Worm (Caenorhabditis elegans): Measurements from ENCODE around the gene B0303.4.

B0303.4 gene

ce11 chrIII:8689655-8690054 lies at the start of gene B0303.4:
Gene B0303.4 (plus strand): TSS chrIII:8689850.
- TF ChIP-seq ces-1 (GFP tag; optimal IDR thresholded peaks at IDR 0.05) (peak; percentile 72), snpc-4 (tag; optimal IDR thresholded peaks at IDR 0.05) (no peak), drap-1 (GFP tag; optimal IDR thresholded peaks at IDR 0.05) (no peak), unc-120 (tag; optimal IDR thresholded peaks at IDR 0.05; ENCODE audit: poor library complexity, severe bottlenecking) (no peak), lsy-2 (tag; optimal IDR thresholded peaks at IDR 0.05) (peak; percentile 54), nhr-2 (tag; optimal IDR thresholded peaks at IDR 0.05) (no peak), mls-2 (tag; optimal IDR thresholded peaks at IDR 0.05) (no peak), bed-3 (GFP tag; optimal IDR thresholded peaks at IDR 0.05) (no peak), mep-1 (tag; optimal IDR thresholded peaks at IDR 0.05) (peak; percentile 59), nhr-237 (tag; optimal IDR thresholded peaks at IDR 0.05) (no peak)

- no peak for TF ChIP-seq mab-5 (tag; optimal IDR thresholded peaks at IDR 0.05)
- no peak for TF ChIP-seq hlh-1 (tag; optimal IDR thresholded peaks at IDR 0.05)
- no peak for TF ChIP-seq elt-3 (tag; optimal IDR thresholded peaks at IDR 0.05)
- TF ChIP-seq flh-1 (GFP tag; optimal IDR thresholded peaks at IDR 0.05) = no peak
- TF ChIP-seq unc-120 (tag; optimal IDR thresholded peaks at IDR 0.05; ENCODE audit: poor library complexity, severe bottlenecking) = no peak
- no peak for TF ChIP-seq mls-2 (tag; optimal IDR thresholded peaks at IDR 0.05)
- no peak for TF ChIP-seq snpc-4 (tag; optimal IDR thresholded peaks at IDR 0.05)
- no peak for TF ChIP-seq M03D4.4 (tag; optimal IDR thresholded peaks at IDR 0.05)
- TF ChIP-seq nhr-12 (tag; optimal IDR thresholded peaks at IDR 0.05) = no peak
- no peak for TF ChIP-seq pha-4 (tag; optimal IDR thresholded peaks at IDR 0.05)
- no peak for TF ChIP-seq ces-1 (GFP tag; optimal IDR thresholded peaks at IDR 0.05)
- no peak for TF ChIP-seq mep-1 (tag; optimal IDR thresholded peaks at IDR 0.05)
- TF ChIP-seq unc-62 (GFP tag; optimal IDR thresholded peaks at IDR 0.05) = no peak
- TF ChIP-seq tbx-8 (GFP tag; optimal IDR thresholded peaks at IDR 0.05) = no peak
- no peak for TF ChIP-seq nhr-28 (tag; optimal IDR thresholded peaks at IDR 0.05)
- TF ChIP-seq sem-2 (GFP tag; optimal IDR thresholded peaks at IDR 0.05) = no peak
- TF ChIP-seq cnd-1 (tag; optimal IDR thresholded peaks at IDR 0.05) = no peak
Observed at ce11 chrIII:8643639-8644038, 46.0 kb upstream of the B0303.4 start, which contains the start of gene twk-7. Gene twk-7 (minus strand): TSS chrIII:8643739.

- TF ChIP-seq blmp-1 (tag; optimal IDR thresholded peaks at IDR 0.05) (no peak), mls-2 (tag; optimal IDR thresholded peaks at IDR 0.05) (no peak)
Observed at ce11 chrIII:8646021-8646420, 43.6 kb upstream of the B0303.4 start.

- TF ChIP-seq hlh-1 (tag; optimal IDR thresholded peaks at IDR 0.05) = no peak
- no peak for TF ChIP-seq ces-1 (GFP tag; optimal IDR thresholded peaks at IDR 0.05)
- TF ChIP-seq mab-5 (tag; optimal IDR thresholded peaks at IDR 0.05) = no peak
- no peak for TF ChIP-seq lin-32 (GFP tag; optimal IDR thresholded peaks at IDR 0.05)
- TF ChIP-seq ztf-11 (tag; optimal IDR thresholded peaks at IDR 0.05) = no peak
- TF ChIP-seq lsy-2 (tag; optimal IDR thresholded peaks at IDR 0.05) = no peak
- no peak for TF ChIP-seq ceh-83 (GFP tag; optimal IDR thresholded peaks at IDR 0.05)
- no peak for TF ChIP-seq elt-3 (tag; optimal IDR thresholded peaks at IDR 0.05)
- no peak for TF ChIP-seq nhr-76 (tag; optimal IDR thresholded peaks at IDR 0.05)
- no peak for TF ChIP-seq ceh-39 (tag; optimal IDR thresholded peaks at IDR 0.05)
- TF ChIP-seq bed-3 (GFP tag; optimal IDR thresholded peaks at IDR 0.05) = no peak
Observed at ce11 chrIII:8648589-8648988, 41.1 kb upstream of the B0303.4 start, which contains the start of gene F22B7.3. Gene F22B7.3 (plus strand): TSS chrIII:8648889.

- no peak for TF ChIP-seq mab-5 (tag; optimal IDR thresholded peaks at IDR 0.05)
- TF ChIP-seq lin-32 (GFP tag; optimal IDR thresholded peaks at IDR 0.05) = peak; percentile 50
- peak; percentile 66 for TF ChIP-seq unc-120 (tag; optimal IDR thresholded peaks at IDR 0.05; ENCODE audit: poor library complexity, severe bottlenecking)
- no peak for TF ChIP-seq nhr-237 (tag; optimal IDR thresholded peaks at IDR 0.05)
- TF ChIP-seq ztf-11 (tag; optimal IDR thresholded peaks at IDR 0.05) = no peak
- no peak for TF ChIP-seq nhr-12 (tag; optimal IDR thresholded peaks at IDR 0.05)
- peak; percentile 87 for TF ChIP-seq mls-2 (tag; optimal IDR thresholded peaks at IDR 0.05)
- no peak for TF ChIP-seq lin-13 (tag; optimal IDR thresholded peaks at IDR 0.05)
- peak; percentile 12 for TF ChIP-seq mep-1 (tag; optimal IDR thresholded peaks at IDR 0.05)
- peak; percentile 22 for TF ChIP-seq blmp-1 (tag; optimal IDR thresholded peaks at IDR 0.05)
- no peak for TF ChIP-seq ceh-39 (tag; optimal IDR thresholded peaks at IDR 0.05)
- TF ChIP-seq elt-3 (tag; optimal IDR thresholded peaks at IDR 0.05) = no peak
- peak; percentile 85 for TF ChIP-seq M03D4.4 (tag; optimal IDR thresholded peaks at IDR 0.05)
- no peak for TF ChIP-seq pha-4 (tag; optimal IDR thresholded peaks at IDR 0.05)
- peak; percentile 52 for TF ChIP-seq flh-1 (GFP tag; optimal IDR thresholded peaks at IDR 0.05)
- peak; percentile 80 for TF ChIP-seq drap-1 (GFP tag; optimal IDR thresholded peaks at IDR 0.05)
- TF ChIP-seq nhr-76 (tag; optimal IDR thresholded peaks at IDR 0.05) = no peak
- no peak for TF ChIP-seq unc-62 (GFP tag; optimal IDR thresholded peaks at IDR 0.05)
- peak; percentile 6 for TF ChIP-seq ces-1 (GFP tag; optimal IDR thresholded peaks at IDR 0.05)
- peak; percentile 68 for TF ChIP-seq bed-3 (GFP tag; optimal IDR thresholded peaks at IDR 0.05)
- no peak for TF ChIP-seq tbx-8 (GFP tag; optimal IDR thresholded peaks at IDR 0.05)
- TF ChIP-seq cnd-1 (tag; optimal IDR thresholded peaks at IDR 0.05) = peak; percentile 78
- TF ChIP-seq hlh-1 (tag; optimal IDR thresholded peaks at IDR 0.05) = peak; percentile 0
- TF ChIP-seq lsy-2 (tag; optimal IDR thresholded peaks at IDR 0.05) = no peak
- no peak for TF ChIP-seq nhr-2 (tag; optimal IDR thresholded peaks at IDR 0.05)
- TF ChIP-seq snpc-4 (tag; optimal IDR thresholded peaks at IDR 0.05) = no peak
- TF ChIP-seq ceh-83 (GFP tag; optimal IDR thresholded peaks at IDR 0.05) = peak; percentile 89
- TF ChIP-seq ham-2 (GFP tag; optimal IDR thresholded peaks at IDR 0.05) = peak; percentile 34
- TF ChIP-seq unc-39 (tag; optimal IDR thresholded peaks at IDR 0.05) = no peak
- TF ChIP-seq sem-2 (GFP tag; optimal IDR thresholded peaks at IDR 0.05) = peak; percentile 73
- no peak for TF ChIP-seq nhr-28 (tag; optimal IDR thresholded peaks at IDR 0.05)
- no peak for TF ChIP-seq zip-8 (tag; optimal IDR thresholded peaks at IDR 0.05)
- TF ChIP-seq ceh-43 (GFP tag; optimal IDR thresholded peaks at IDR 0.05) = peak; percentile 71
- peak; percentile 88 for TF ChIP-seq sptf-1 (tag; optimal IDR thresholded peaks at IDR 0.05)
- TF ChIP-seq elt-1 (tag; optimal IDR thresholded peaks at IDR 0.05; ENCODE audit: borderline replicate concordance, insufficient read depth) = no peak
Observed at ce11 chrIII:8650235-8650817, 39.3 kb upstream of the B0303.4 start, which contains the start of gene flp-23. Gene flp-23 (plus strand): TSS chrIII:8650767.

All from whole organism, mixed stage, embryonic.